Fruit fly (Drosophila melanogaster) whole organism: ENCODE measurements around the gene CG31775.

Experiments
- CG8478 ChIP-seq: fragments of >200 bp; optimal IDR thresholded peaks from 2 replicates; lab custom pipeline; 2018; ENCODE audit warnings: inconsistent platforms
- Dll ChIP-seq: fragments of >200 bp; optimal IDR thresholded peaks from 2 replicates; lab custom pipeline; 2017
- EcR ChIP-seq, 2 experiments: fragments of >200 bp; optimal IDR thresholded peaks; 2 replicates each; lab custom pipeline; 2017; ENCODE audit warnings: missing biosample characterization in 2 of 2, missing genetic modification characterization in 2 of 2, missing genetic modification reagents in 2 of 2
- pan ChIP-seq: fragments of >200 bp; optimal IDR thresholded peaks from 2 replicates; lab custom pipeline; 2017
- psq ChIP-seq: fragments of >200 bp; optimal IDR thresholded peaks from 2 replicates; lab custom pipeline; 2017
- usp ChIP-seq: fragments of >200 bp; optimal IDR thresholded peaks from 2 replicates; lab custom pipeline; 2017; ENCODE audit warnings: missing biosample characterization, missing genetic modification characterization, mixed read lengths

Gene CG31775

dm6 chr2L:14688922-14689711, 48.5 kb downstream of the CG31775 start, which contains the start of gene osp:
osp (minus strand) TSS chr2L:14689340.
- TF ChIP-seq Dll (lab: Kevin White, UChicago) (no peak), psq (lab: Kevin White, UChicago) (no peak), EcR (GFP tag; optimal IDR thresholded peaks at IDR 0.05; lab: Kevin White, UChicago) (no peak), CG8478 (no peak), usp (GFP tag; lab: Kevin White, UChicago) (no peak), pan (lab: Kevin White, UChicago) (no peak)

dm6 chr2L:14688274-14688840, 49.2 kb downstream of the CG31775 start:
- TF ChIP-seq EcR (GFP tag; optimal IDR thresholded peaks at IDR 0.05; lab: Kevin White, UChicago) (no peak), Dll (lab: Kevin White, UChicago) (no peak), usp (GFP tag; lab: Kevin White, UChicago) (no peak), pan (lab: Kevin White, UChicago) (no peak), psq (lab: Kevin White, UChicago) (no peak), CG8478 (no peak)

dm6 chr2L:14687359-14687758, 50.2 kb downstream of the CG31775 start:
- TF ChIP-seq psq (lab: Kevin White, UChicago) (no peak), Dll (lab: Kevin White, UChicago) (no peak), pan (lab: Kevin White, UChicago) (no peak), EcR (GFP tag; optimal IDR thresholded peaks at IDR 0.05; lab: Kevin White, UChicago) (no peak), CG8478 (no peak), usp (GFP tag; lab: Kevin White, UChicago) (no peak)
